Fruit fly (Drosophila melanogaster) whole organism, embryonic: Measurements from ENCODE around the gene CG10413.
A peak's percentile ranks its signal among the peaks of the same experiment; 100 is the strongest.

Source experiments
- Asciz ChIP-seq: fragments of 200-800 bp; sonication (Bioruptor generic); optimal IDR thresholded peaks from 2 replicates; lab custom pipeline; 2017; ENCODE audit warnings: missing biosample characterization, mild to moderate bottlenecking, missing genetic modification characterization, missing genetic modification reagents
- Bdp1 ChIP-seq: fragments of 200-800 bp; sonication (Bioruptor generic); optimal IDR thresholded peaks from 3 replicates; lab custom pipeline; 2016; ENCODE audit warnings: missing biosample characterization, missing genetic modification characterization
- Blimp-1 ChIP-seq: fragments of 200-800 bp; sonication (Bioruptor generic); optimal IDR thresholded peaks from 3 replicates; lab custom pipeline; 2018; ENCODE audit warnings: missing biosample characterization, missing genetic modification characterization, mild to moderate bottlenecking, moderate library complexity, missing genetic modification reagents
- CG11504 ChIP-seq: fragments of 200-800 bp; sonication (Bioruptor generic); optimal IDR thresholded peaks from 3 replicates; lab custom pipeline; 2019; ENCODE audit warnings: missing biosample characterization, mild to moderate bottlenecking, missing genetic modification characterization, moderate library complexity
- CG1529 ChIP-seq: fragments of 200-800 bp; sonication (Bioruptor generic); optimal IDR thresholded peaks from 3 replicates; lab custom pipeline; 2018; ENCODE audit warnings: missing biosample characterization, missing genetic modification characterization
- CG1602 ChIP-seq: fragments of 200-800 bp; sonication (Bioruptor generic); optimal IDR thresholded peaks from 3 replicates; lab custom pipeline; 2016; ENCODE audit warnings: missing biosample characterization, missing genetic modification characterization
- CG1647 ChIP-seq: fragments of 200-800 bp; sonication (Bioruptor generic); optimal IDR thresholded peaks from 3 replicates; lab custom pipeline; 2016; ENCODE audit warnings: missing biosample characterization, missing genetic modification characterization
- CG17359 ChIP-seq: fragments of 200-800 bp; sonication (Bioruptor generic); optimal IDR thresholded peaks from 3 replicates; lab custom pipeline; 2018; ENCODE audit warnings: missing biosample characterization, mild to moderate bottlenecking, missing genetic modification characterization, moderate library complexity
- CG17361 ChIP-seq: fragments of 200-800 bp; sonication (Bioruptor generic); IDR thresholded peaks from 3 replicates; pipeline ENCODE4 v1.3.6; 2022; ENCODE audit warnings: missing biosample characterization, missing genetic modification characterization
- CG2889 ChIP-seq: fragments of 200-800 bp; sonication (Bioruptor generic); IDR thresholded peaks from 3 replicates; pipeline ENCODE4 v1.3.6; 2022; ENCODE audit warnings: missing biosample characterization, missing genetic modification characterization
- CG30020 ChIP-seq: fragments of 200-800 bp; optimal IDR thresholded peaks from 2 replicates; lab custom pipeline; 2019; ENCODE audit warnings: missing biosample characterization, mild to moderate bottlenecking, missing genetic modification characterization, moderate library complexity
- CG32532 ChIP-seq: fragments of 200-800 bp; sonication (Bioruptor generic); IDR thresholded peaks from 2 replicates; pipeline ENCODE4 v1.3.6; 2022; ENCODE audit warnings: missing biosample characterization, missing genetic modification characterization
- CG3726 ChIP-seq: fragments of 200-800 bp; sonication (Bioruptor generic); IDR thresholded peaks from 3 replicates; pipeline ENCODE4, ENCODE4 v1.3.6; 2022; ENCODE audit warnings: missing biosample characterization, missing genetic modification characterization
- CG3838 ChIP-seq: fragments of 200-800 bp; sonication (Bioruptor generic); optimal IDR thresholded peaks from 3 replicates; lab custom pipeline; 2016; ENCODE audit warnings: missing biosample characterization, missing genetic modification characterization
- CG42726 ChIP-seq: fragments of 200-800 bp; sonication (Bioruptor generic); IDR thresholded peaks from 2 replicates; pipeline ENCODE4 v1.3.6; 2022; ENCODE audit warnings: missing biosample characterization, missing genetic modification characterization; ENCODE audit not compliant: partially characterized antibody
- CG4424 ChIP-seq: fragments of 200-800 bp; sonication (Bioruptor generic); optimal IDR thresholded peaks from 3 replicates; lab custom pipeline; 2016; ENCODE audit warnings: missing biosample characterization, missing genetic modification characterization
- CG6683 ChIP-seq: fragments of 200-800 bp; sonication (Bioruptor generic); optimal IDR thresholded peaks from 2 replicates; lab custom pipeline; 2017; ENCODE audit warnings: missing biosample characterization, mild to moderate bottlenecking, missing genetic modification characterization, missing genetic modification reagents
- CG7357 ChIP-seq: fragments of 200-800 bp; sonication (Bioruptor generic); IDR thresholded peaks from 3 replicates; pipeline ENCODE4 v1.3.6; 2022; ENCODE audit warnings: missing biosample characterization, missing genetic modification characterization
- CG8281 ChIP-seq: fragments of 200-800 bp; sonication (Bioruptor generic); optimal IDR thresholded peaks from 2 replicates; lab custom pipeline; 2018; ENCODE audit warnings: missing biosample characterization, mild to moderate bottlenecking, missing genetic modification characterization, moderate library complexity
- CG8359 ChIP-seq: fragments of 200-800 bp; sonication (Bioruptor generic); optimal IDR thresholded peaks from 2 replicates; lab custom pipeline; 2017; ENCODE audit warnings: missing biosample characterization, mild to moderate bottlenecking, missing genetic modification characterization, borderline replicate concordance
- CG8388 ChIP-seq: fragments of 200-800 bp; sonication (Bioruptor generic); optimal IDR thresholded peaks from 2 replicates; lab custom pipeline; 2019; ENCODE audit warnings: missing biosample characterization, mild to moderate bottlenecking, missing genetic modification characterization, moderate library complexity
- D19A ChIP-seq: fragments of 200-800 bp; optimal IDR thresholded peaks from 3 replicates; lab custom pipeline; 2019; ENCODE audit warnings: missing biosample characterization, mild to moderate bottlenecking, missing genetic modification characterization, moderate library complexity
- E2f1 ChIP-seq: fragments of 200-800 bp; sonication (Bioruptor generic); IDR thresholded peaks from 2 replicates; pipeline ENCODE4 v1.3.6; 2022; ENCODE audit warnings: missing biosample characterization, missing genetic modification characterization
- ERR ChIP-seq: fragments of 200-800 bp; sonication (Bioruptor generic); optimal IDR thresholded peaks from 2 replicates; lab custom pipeline; 2016; ENCODE audit warnings: missing biosample characterization, missing genetic modification characterization
- Fer2 ChIP-seq: fragments of 200-800 bp; sonication (Bioruptor generic); optimal IDR thresholded peaks from 2 replicates; lab custom pipeline; 2018; ENCODE audit warnings: missing biosample characterization, mild to moderate bottlenecking, missing genetic modification characterization, moderate library complexity
- HHEX ChIP-seq: fragments of 200-800 bp; sonication (Bioruptor generic); optimal IDR thresholded peaks from 3 replicates; lab custom pipeline; 2017; ENCODE audit warnings: missing biosample characterization, mild to moderate bottlenecking, missing genetic modification characterization, missing genetic modification reagents
- Hr51 ChIP-seq, 2 experiments: fragments of 200-800 bp; sonication (Bioruptor generic); optimal IDR thresholded peaks; 2 replicates in 1 of 2; 3 replicates in 1 of 2; lab custom pipeline; 2016 to 2018; ENCODE audit warnings: missing biosample characterization in 2 of 2, missing genetic modification characterization in 2 of 2, mild to moderate bottlenecking in 1 of 2, moderate library complexity in 1 of 2
- MTF-1 ChIP-seq: fragments of 200-800 bp; sonication (Bioruptor generic); optimal IDR thresholded peaks from 2 replicates; lab custom pipeline; 2018; ENCODE audit warnings: missing biosample characterization, mild to moderate bottlenecking, missing genetic modification characterization, borderline replicate concordance
- Max ChIP-seq: fragments of 200-800 bp; sonication (Bioruptor generic); optimal IDR thresholded peaks from 2 replicates; lab custom pipeline; 2016; ENCODE audit warnings: missing biosample characterization, mild to moderate bottlenecking, missing genetic modification characterization
- Optix ChIP-seq: fragments of 200-800 bp; sonication (Bioruptor generic); IDR thresholded peaks from 3 replicates; pipeline ENCODE4 v1.3.6; 2022; ENCODE audit warnings: missing biosample characterization, missing genetic modification characterization
- Ravus ChIP-seq: fragments of 200-800 bp; sonication (Bioruptor generic); IDR thresholded peaks from 2 replicates; pipeline ENCODE4 v1.3.6; 2022; ENCODE audit warnings: missing biosample characterization, missing genetic modification characterization
- Side ChIP-seq: fragments of 200-800 bp; sonication (Bioruptor generic); optimal IDR thresholded peaks from 2 replicates; lab custom pipeline; 2016; ENCODE audit warnings: missing biosample characterization, missing genetic modification characterization
- Ssrp ChIP-seq: fragments of 200-800 bp; sonication (Bioruptor generic); optimal IDR thresholded peaks from 2 replicates; lab custom pipeline; 2018; ENCODE audit warnings: missing biosample characterization, mild to moderate bottlenecking, missing genetic modification characterization, moderate library complexity
- ase ChIP-seq: fragments of 200-800 bp; sonication (Bioruptor generic); IDR thresholded peaks from 3 replicates; pipeline ENCODE4 v1.3.6; 2022; ENCODE audit warnings: missing biosample characterization, missing genetic modification characterization
- bowl ChIP-seq: fragments of 200-800 bp; sonication (Bioruptor generic); IDR thresholded peaks from 2 replicates; pipeline ENCODE4 v1.3.6; 2022; ENCODE audit warnings: missing biosample characterization, missing genetic modification characterization
- cg ChIP-seq: fragments of 200-800 bp; sonication (Bioruptor generic); optimal IDR thresholded peaks from 3 replicates; lab custom pipeline; 2019; ENCODE audit warnings: missing biosample characterization, mild to moderate bottlenecking, missing genetic modification characterization, moderate library complexity
- esg ChIP-seq: fragments of 200-800 bp; sonication (Bioruptor generic); conservative IDR thresholded peaks from 2 replicates; pipeline ENCODE4 v1.3.6; 2022; ENCODE audit warnings: missing biosample characterization, missing genetic modification characterization
- ftz-f1 ChIP-seq: fragments of 200-800 bp; sonication (Bioruptor generic); optimal IDR thresholded peaks from 2 replicates; lab custom pipeline; 2016; ENCODE audit warnings: missing biosample characterization, missing genetic modification characterization
- gce ChIP-seq: fragments of 200-800 bp; sonication (Bioruptor generic); IDR thresholded peaks from 3 replicates; pipeline ENCODE4 v1.3.6; 2022; ENCODE audit warnings: missing biosample characterization, missing genetic modification characterization
- grn ChIP-seq: fragments of 200-800 bp; sonication (Bioruptor generic); optimal IDR thresholded peaks from 3 replicates; lab custom pipeline; 2017; ENCODE audit warnings: missing biosample characterization, missing genetic modification characterization
- hb ChIP-seq: fragments of 200-800 bp; sonication (Bioruptor generic); IDR thresholded peaks from 3 replicates; pipeline ENCODE4 v1.3.6; 2022; ENCODE audit warnings: missing biosample characterization, missing genetic modification characterization; ENCODE audit not compliant: partially characterized antibody
- lilli ChIP-seq: fragments of 200-800 bp; sonication (Bioruptor generic); optimal IDR thresholded peaks from 3 replicates; lab custom pipeline; 2016; ENCODE audit warnings: missing biosample characterization, missing genetic modification characterization
- peb ChIP-seq: fragments of 200-800 bp; sonication (Bioruptor generic); IDR thresholded peaks from 2 replicates; pipeline ENCODE4 v1.3.6; 2022; ENCODE audit warnings: missing biosample characterization, missing genetic modification characterization
- pho ChIP-seq: fragments of 200-800 bp; sonication (Bioruptor generic); optimal IDR thresholded peaks from 2 replicates; lab custom pipeline; 2016; ENCODE audit warnings: missing biosample characterization, missing genetic modification characterization
- psq ChIP-seq: fragments of 200-800 bp; sonication (Bioruptor generic); optimal IDR thresholded peaks from 2 replicates; lab custom pipeline; 2017; ENCODE audit warnings: missing biosample characterization, missing genetic modification characterization
- rib ChIP-seq: fragments of 200-800 bp; sonication (Bioruptor generic); IDR thresholded peaks from 2 replicates; pipeline ENCODE4 v1.3.6; 2022; ENCODE audit warnings: missing biosample characterization, missing genetic modification characterization
- tap ChIP-seq: fragments of 200-800 bp; optimal IDR thresholded peaks from 3 replicates; lab custom pipeline; 2019; ENCODE audit warnings: missing biosample characterization, mild to moderate bottlenecking, missing genetic modification characterization, moderate library complexity
- tup ChIP-seq: fragments of 200-800 bp; sonication (Bioruptor generic); optimal IDR thresholded peaks from 2 replicates; lab custom pipeline; 2016; ENCODE audit warnings: missing biosample characterization, mild to moderate bottlenecking, missing genetic modification characterization, moderate library complexity
- tx ChIP-seq: fragments of 200-800 bp; sonication (Bioruptor generic); optimal IDR thresholded peaks from 2 replicates; lab custom pipeline; 2016; ENCODE audit warnings: missing biosample characterization, missing genetic modification characterization
- wdn ChIP-seq: fragments of 200-800 bp; sonication (Bioruptor generic); IDR thresholded peaks from 2 replicates; pipeline ENCODE4 v1.3.6; 2022; ENCODE audit warnings: missing biosample characterization, missing genetic modification characterization
- zfh1 ChIP-seq: fragments of 200-800 bp; sonication (Bioruptor generic); IDR thresholded peaks from 3 replicates; pipeline ENCODE4 v1.3.6; 2022; ENCODE audit warnings: missing biosample characterization, missing genetic modification characterization

The CG10413 gene

dm6 chr2L:18653328-18653675 lies 48.3 kb upstream of the CG10413 start (continued):
- TF ChIP-seq Asciz (peak; percentile 70), MTF-1 (GFP tag; lab: Kevin White, UChicago) (peak; percentile 40), Hr51 (GFP tag; optimal IDR thresholded peaks at IDR 0.05; lab: Kevin White, UChicago) (peak in 1 of 2 experiments; percentile 57), tx (no peak), CG2889 (GFP tag; lab: Robert Waterston, UW) (no peak), tup (GFP tag; lab: Kevin White, UChicago) (no peak), CG1647 (GFP tag; lab: Kevin White, UChicago) (peak; percentile 78), Optix (GFP tag; lab: Robert Waterston, UW) (peak; percentile 50; the same call in 2 of the 3 replicates), Bdp1 (GFP tag; lab: Kevin White, UChicago) (no peak), bowl (no peak), zfh1 (GFP tag; lab: Robert Waterston, UW) (peak; percentile 93), ERR (peak; percentile 22), hb (no peak), CG42726 (GFP tag; lab: Robert Waterston, UW) (no peak), CG7357 (peak; percentile 36; the same call in 1 of the 3 replicates), E2f1 (GFP tag; lab: Robert Waterston, UW) (peak; percentile 58), CG1602 (GFP tag; lab: Kevin White, UChicago) (peak; percentile 53), CG11504 (peak; percentile 64), Fer2 (tag; lab: Kevin White, UChicago) (no peak), rib (GFP tag; lab: Robert Waterston, UW) (no peak), D19A (peak; percentile 84), CG30020 (tag; lab: Kevin White, UChicago) (no peak), peb (GFP tag; lab: Robert Waterston, UW) (peak; percentile 82), tap (tag; lab: Kevin White, UChicago) (peak; percentile 78), cg (GFP tag; lab: Kevin White, UChicago) (no peak), Max (GFP tag; lab: Kevin White, UChicago) (peak; percentile 66), CG1529 (GFP tag; lab: Kevin White, UChicago) (no peak), HHEX (GFP tag; lab: Kevin White, UChicago) (peak; percentile 45), CG8281 (tag; lab: Kevin White, UChicago) (peak; percentile 37), psq (peak; percentile 15), Ravus (GFP tag; lab: Robert Waterston, UW) (no peak), Blimp-1 (peak; percentile 86), CG32532 (GFP tag; lab: Robert Waterston, UW) (peak; percentile 63), CG8359 (peak; percentile 51), Ssrp (peak; percentile 78), wdn (no peak), ase (GFP tag; lab: Robert Waterston, UW) (peak; percentile 52; the same call in 2 of the 3 replicates), CG8388 (GFP tag; lab: Kevin White, UChicago) (peak; percentile 88), esg (GFP tag; lab: Robert Waterston, UW) (peak; percentile 64), CG3838 (GFP tag; lab: Kevin White, UChicago) (no peak), ftz-f1 (GFP tag; lab: Kevin White, UChicago) (no peak), CG3726 (GFP tag; lab: Robert Waterston, UW) (peak; percentile 48; the same call in 1 of the 3 replicates), CG17359 (tag; lab: Kevin White, UChicago) (peak; percentile 83), Side (GFP tag; lab: Kevin White, UChicago) (peak; percentile 52), CG4424 (GFP tag; lab: Kevin White, UChicago) (peak; percentile 83), CG17361 (peak; percentile 86), pho (GFP tag; lab: Kevin White, UChicago) (no peak), lilli (GFP tag; lab: Kevin White, UChicago) (peak; percentile 47), grn (GFP tag; lab: Kevin White, UChicago) (peak; percentile 37), gce (GFP tag; lab: Robert Waterston, UW) (peak; percentile 76; the same call in 2 of the 3 replicates), CG6683 (no peak)
